Fruit fly (Drosophila melanogaster) whole organism, wandering third instar larva: ENCODE measurements around the gene RpS13.

ENCODE experiments used
- Dfd ChIP-seq: fragments of >200 bp; optimal IDR thresholded peaks from 2 replicates; lab custom pipeline; 2017; ENCODE audit warnings: missing biosample characterization, missing genetic modification characterization
- pan ChIP-seq: fragments of >200 bp; optimal IDR thresholded peaks from 2 replicates; lab custom pipeline; 2017

- TF ChIP-seq Dfd (GFP tag; lab: Kevin White, UChicago) = no peak
- no peak for TF ChIP-seq pan (lab: Kevin White, UChicago)
Measured at dm6 chr2L:8381508-8382036, 17.1 kb upstream of the RpS13 start, which contains the start of gene AlaRS.
